Worm (Caenorhabditis elegans) whole organism, L4 larva: ENCODE measurements around the gene asp-2.

Experiments
- ZK546.5 ChIP-seq, 2 experiments: sonication (generic microtip); optimal IDR thresholded peaks; 2 replicates each; lab custom pipeline; 2017; ENCODE audit warnings: missing biosample characterization in 2 of 2, missing genetic modification characterization in 2 of 2
- nhr-11 ChIP-seq: fragments of 150-350 bp; optimal IDR thresholded peaks from 2 replicates; lab custom pipeline; 2014; ENCODE audit warnings: missing biosample characterization, missing genetic modification characterization
- unc-62 ChIP-seq, 3 experiments: fragments of 150-350 bp in 1 of 3; sonication (generic microtip); optimal IDR thresholded peaks in 2 of 3; peaks in 1 of 3; 1 replicate in 1 of 3; 2 replicates in 2 of 3; lab custom pipeline; 2014 to 2017; ENCODE audit warnings: missing biosample characterization in 3 of 3, missing genetic modification characterization in 3 of 3, missing genetic modification reagents in 3 of 3, missing genotype in 1 of 3

- TF ChIP-seq unc-62 (GFP tag; optimal IDR thresholded peaks at IDR 0.05 in 1 of 2; lab: Kevin White, UChicago) = no peak
- no peak for TF ChIP-seq unc-62 (tag; optimal IDR thresholded peaks at IDR 0.05; lab: Kevin White, UChicago)
- TF ChIP-seq ZK546.5 (tag; optimal IDR thresholded peaks at IDR 0.05; lab: Kevin White, UChicago) = no peak
- TF ChIP-seq nhr-11 (tag; lab: Kevin White, UChicago) = no peak
These were observed 47.3 kb upstream of the asp-2 start for ce11 chrV:9155616-9156015.
